Worm (Caenorhabditis elegans): Measurements from ENCODE around the gene F55A11.8.

ce11 chrV:11789474-11789873, 1.5 kb downstream of the F55A11.8 start, which contains the start of gene D2023.1:
- no peak for TF ChIP-seq ZK546.5 (tag; optimal IDR thresholded peaks at IDR 0.05)
- no peak for TF ChIP-seq nhr-237 (tag; optimal IDR thresholded peaks at IDR 0.05)

Measured in whole organism, L2 larva.